Worm (Caenorhabditis elegans): ENCODE measurements around the gene Y39A3A.2.

DNA sequence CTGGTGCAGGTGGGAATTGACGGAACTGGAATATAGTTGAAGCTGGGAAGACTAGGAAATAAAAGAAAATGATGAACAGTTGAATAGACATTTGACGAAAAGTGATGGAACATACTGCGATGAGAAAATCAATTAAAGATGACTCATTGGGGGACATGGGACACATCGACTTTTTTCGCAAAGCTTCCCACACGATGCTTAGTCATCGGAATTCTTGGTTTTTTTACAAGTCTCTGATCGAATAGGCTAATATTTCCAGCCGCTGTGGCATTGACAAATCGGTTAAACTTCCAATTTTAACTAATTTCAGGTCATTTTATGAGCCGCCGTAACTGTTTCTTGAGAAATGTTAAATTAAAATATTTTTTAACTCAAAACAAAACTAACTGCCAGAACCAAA is 10.8 kb upstream of the Y39A3A.2 start, which contains the start of gene Y39A3A.3:
- TF ChIP-seq ref-1 (GFP tag; conservative IDR thresholded peaks at IDR 0.05) (no peak), klf-2 (GFP tag; conservative IDR thresholded peaks at IDR 0.05) (no peak), ztf-23 (GFP tag; IDR thresholded peaks at IDR 0.05) (no peak), med-1 (GFP tag; optimal IDR thresholded peaks at IDR 0.05; ENCODE audit: insufficient read depth) (no peak)

All from whole organism, midembryonic.